Worm (Caenorhabditis elegans) whole organism, late embryonic: ENCODE results near the gene C14B9.2.

ENCODE experiments used
- ama-1 ChIP-seq: fragments of 150-350 bp; optimal IDR thresholded peaks from 2 replicates; lab custom pipeline; 2014
- ceh-48 ChIP-seq: sonication (generic microtip); optimal IDR thresholded peaks from 2 replicates; lab custom pipeline; 2016; ENCODE audit warnings: missing genetic modification characterization, inconsistent platforms, missing compliant biosample characterization
- dmd-4 ChIP-seq: sonication (generic microtip); optimal IDR thresholded peaks from 2 replicates; lab custom pipeline; 2016; ENCODE audit warnings: borderline replicate concordance, missing genetic modification characterization, missing compliant biosample characterization
- hlh-13 ChIP-seq: fragments of 200-800 bp; sonication (Bioruptor generic); optimal IDR thresholded peaks from 2 replicates; lab custom pipeline; 2018; ENCODE audit warnings: mild to moderate bottlenecking, missing genetic modification characterization, missing compliant biosample characterization
- hlh-8 ChIP-seq: sonication (generic microtip); optimal IDR thresholded peaks from 2 replicates; lab custom pipeline; 2016; ENCODE audit warnings: missing genotype, missing genetic modification characterization, missing compliant biosample characterization
- nfya-1 ChIP-seq: sonication (generic microtip); optimal IDR thresholded peaks from 2 replicates; lab custom pipeline; 2017; ENCODE audit warnings: missing genetic modification characterization, mild to moderate bottlenecking, missing compliant biosample characterization, antibody characterized with exemption, moderate library complexity
- nhr-11 ChIP-seq: fragments of 150-350 bp; optimal IDR thresholded peaks from 2 replicates; lab custom pipeline; 2014; ENCODE audit warnings: missing biosample characterization, missing genetic modification characterization
- pag-3 ChIP-seq: sonication (generic microtip); optimal IDR thresholded peaks from 2 replicates; lab custom pipeline; 2016; ENCODE audit warnings: missing compliant biosample characterization, missing genetic modification characterization, borderline replicate concordance
- pat-9 ChIP-seq: fragments of 200-800 bp; sonication (Bioruptor generic); optimal IDR thresholded peaks from 2 replicates; lab custom pipeline; 2018; ENCODE audit warnings: mild to moderate bottlenecking, missing genetic modification characterization, moderate library complexity, missing compliant biosample characterization
- pqm-1 ChIP-seq: sonication (generic microtip); optimal IDR thresholded peaks from 2 replicates; lab custom pipeline; 2016; ENCODE audit warnings: missing genetic modification characterization, missing compliant biosample characterization
- rnt-1 ChIP-seq: sonication (generic microtip); optimal IDR thresholded peaks from 2 replicates; lab custom pipeline; 2016; ENCODE audit warnings: missing genetic modification characterization, missing compliant biosample characterization
- zip-5 ChIP-seq: sonication (generic microtip); optimal IDR thresholded peaks from 2 replicates; lab custom pipeline; 2016; ENCODE audit warnings: missing genetic modification characterization, missing compliant biosample characterization

ce11 chrIII:8108490-8108889 is 25.0 kb upstream of the C14B9.2 start, which contains the start of gene C14B9.3:
- TF ChIP-seq nfya-1 (tag; lab: Kevin White, UChicago) = no peak
- TF ChIP-seq hlh-8 = no peak
- TF ChIP-seq ama-1 (lab: Kevin White, UChicago) = no peak
- no peak for TF ChIP-seq zip-5 (tag; lab: Kevin White, UChicago)
- no peak for TF ChIP-seq rnt-1 (tag; lab: Kevin White, UChicago)
- TF ChIP-seq pqm-1 (tag; lab: Kevin White, UChicago) = no peak
- TF ChIP-seq hlh-13 = no peak
- TF ChIP-seq nhr-11 (tag; lab: Kevin White, UChicago) = no peak
- no peak for TF ChIP-seq ceh-48
- TF ChIP-seq pag-3 (tag; lab: Kevin White, UChicago) = no peak
- TF ChIP-seq pat-9 (tag; lab: Kevin White, UChicago) = no peak
- no peak for TF ChIP-seq dmd-4
